Worm (Caenorhabditis elegans) whole organism, early embryonic: ENCODE measurements around the gene fbxb-29.

ENCODE experiments used
- B0310.2 ChIP-seq: sonication (generic microtip); optimal IDR thresholded peaks from 2 replicates; lab custom pipeline; 2016; ENCODE audit warnings: mild to moderate bottlenecking, missing genetic modification characterization, missing compliant biosample characterization
- F13C5.2 ChIP-seq: sonication (generic microtip); optimal IDR thresholded peaks from 2 replicates; lab custom pipeline; 2017; ENCODE audit warnings: mild to moderate bottlenecking, missing genetic modification characterization, inconsistent platforms, missing compliant biosample characterization
- aly-1 ChIP-seq: sonication (generic microtip); optimal IDR thresholded peaks from 2 replicates; lab custom pipeline; 2016; ENCODE audit warnings: missing genetic modification characterization, missing compliant biosample characterization
- ama-1 ChIP-seq: fragments of 150-350 bp; optimal IDR thresholded peaks from 2 replicates; lab custom pipeline; 2014
- ceh-36 ChIP-seq: sonication (generic microtip); optimal IDR thresholded peaks from 2 replicates; lab custom pipeline; 2016; ENCODE audit warnings: missing genetic modification characterization, inconsistent platforms, missing compliant biosample characterization
- ets-7 ChIP-seq: sonication (generic microtip); optimal IDR thresholded peaks from 2 replicates; lab custom pipeline; 2016; ENCODE audit warnings: missing genotype, missing genetic modification characterization, missing compliant biosample characterization
- flt-1 ChIP-seq: fragments of 200-800 bp; sonication (Bioruptor generic); IDR thresholded peaks from 2 replicates; pipeline ENCODE4 v1.3.6; 2022; ENCODE audit warnings: missing genetic modification characterization, missing compliant biosample characterization
- hmg-4 ChIP-seq: fragments of 200-800 bp; sonication (Bioruptor generic); optimal IDR thresholded peaks from 2 replicates; lab custom pipeline; 2018; ENCODE audit warnings: mild to moderate bottlenecking, missing genetic modification characterization, missing compliant biosample characterization
- hnd-1 ChIP-seq: sonication (generic microtip); optimal IDR thresholded peaks from 2 replicates; lab custom pipeline; 2016; ENCODE audit warnings: missing genetic modification characterization, missing compliant biosample characterization
- pes-1 ChIP-seq: fragments of 200-800 bp; sonication (Bioruptor generic); IDR thresholded peaks from 2 replicates; pipeline ENCODE4 v1.3.6; 2022; ENCODE audit warnings: missing genetic modification reagents, missing genetic modification characterization, missing compliant biosample characterization
- sea-1 ChIP-seq: fragments of 200-800 bp; sonication (Bioruptor generic); conservative IDR thresholded peaks from 2 replicates; pipeline ENCODE4 v1.3.6; 2022; ENCODE audit warnings: missing genetic modification characterization, missing compliant biosample characterization
- tbx-11 ChIP-seq: fragments of 200-800 bp; sonication (Bioruptor generic); IDR thresholded peaks from 2 replicates; pipeline ENCODE4 v1.3.6; 2022; ENCODE audit warnings: missing genetic modification characterization, missing compliant biosample characterization
- tra-4 ChIP-seq: sonication (generic microtip); optimal IDR thresholded peaks from 2 replicates; lab custom pipeline; 2017; ENCODE audit warnings: missing genetic modification characterization, missing compliant biosample characterization

ce11 chrII:1045692-1046091 lies 46.3 kb upstream of the fbxb-29 start, which contains the start of gene str-148:
- TF ChIP-seq tbx-11 (GFP tag; lab: Robert Waterston, UW) (no peak), F13C5.2 (tag; lab: Kevin White, UChicago) (no peak), ceh-36 (no peak), flt-1 (GFP tag; lab: Robert Waterston, UW) (no peak), ama-1 (lab: Kevin White, UChicago) (no peak), hnd-1 (tag; lab: Kevin White, UChicago) (no peak), pes-1 (GFP tag; lab: Robert Waterston, UW) (no peak), hmg-4 (GFP tag; lab: Kevin White, UChicago) (no peak), ets-7 (tag; lab: Kevin White, UChicago) (no peak), sea-1 (GFP tag; lab: Robert Waterston, UW) (no peak), aly-1 (tag; lab: Kevin White, UChicago) (no peak), tra-4 (tag; lab: Kevin White, UChicago) (no peak), B0310.2 (tag; lab: Kevin White, UChicago) (no peak)
